Worm (Caenorhabditis elegans) whole organism, L1 larva: ENCODE data around the gene rnh-1.1.

Experiments used
- C04F5.9 ChIP-seq: sonication (generic microtip); optimal IDR thresholded peaks from 2 replicates; lab custom pipeline; 2016; ENCODE audit warnings: missing genetic modification characterization, missing compliant biosample characterization
- C16A3.4 ChIP-seq: fragments of 150-350 bp; optimal IDR thresholded peaks from 2 replicates; lab custom pipeline; 2014; ENCODE audit warnings: missing biosample characterization, missing genetic modification characterization
- Y116A8C.19 ChIP-seq: sonication (generic microtip); optimal IDR thresholded peaks from 2 replicates; lab custom pipeline; 2016; ENCODE audit warnings: missing compliant biosample characterization, missing genetic modification characterization, borderline replicate concordance
- alr-1 ChIP-seq: fragments of 200-800 bp; sonication (Bioruptor generic); optimal IDR thresholded peaks from 2 replicates; lab custom pipeline; 2018; ENCODE audit warnings: borderline replicate concordance, mild to moderate bottlenecking, missing genetic modification characterization, missing compliant biosample characterization
- aly-2 ChIP-seq: fragments of 150-350 bp; optimal IDR thresholded peaks from 2 replicates; lab custom pipeline; 2014; ENCODE audit warnings: missing biosample characterization, missing genetic modification characterization
- ama-1 ChIP-seq: fragments of 150-350 bp; optimal IDR thresholded peaks from 2 replicates; lab custom pipeline; 2014
- blmp-1 ChIP-seq: fragments of 150-350 bp; optimal IDR thresholded peaks from 2 replicates; lab custom pipeline; 2014; ENCODE audit warnings: missing biosample characterization, missing genetic modification characterization
- ceh-88 ChIP-seq: fragments of 200-800 bp; sonication (Bioruptor generic); IDR thresholded peaks from 2 replicates; pipeline ENCODE4 v1.3.6; 2022; ENCODE audit warnings: missing genetic modification characterization, missing compliant biosample characterization
- efl-1 ChIP-seq, 4 experiments: fragments of 150-350 bp; optimal IDR thresholded peaks in 3 of 4; peaks in 1 of 4; 1 replicate in 1 of 4; 2 replicates in 3 of 4; lab custom pipeline; 2014; ENCODE audit warnings: missing biosample characterization in 2 of 4, missing genetic modification characterization in 2 of 4, missing genetic modification reagents in 2 of 4
- efl-3 ChIP-seq: fragments of 200-800 bp; sonication (Bioruptor generic); optimal IDR thresholded peaks from 2 replicates; lab custom pipeline; 2018; ENCODE audit warnings: mild to moderate bottlenecking, missing genetic modification characterization, missing compliant biosample characterization
- egl-13 ChIP-seq: sonication (generic microtip); optimal IDR thresholded peaks from 2 replicates; lab custom pipeline; 2016; ENCODE audit warnings: missing genotype, missing genetic modification reagents, missing genetic modification characterization, missing compliant biosample characterization
- egl-27 ChIP-seq, 2 experiments: fragments of 150-350 bp in 1 of 2; sonication (generic microtip); optimal IDR thresholded peaks; 3 replicates each; lab custom pipeline; 2017 to 2018; ENCODE audit warnings: missing biosample characterization in 2 of 2, missing genetic modification characterization in 2 of 2, missing genetic modification reagents in 2 of 2
- elt-3 ChIP-seq, 6 experiments: fragments of 150-350 bp in 1 of 6; sonication (generic microtip); optimal IDR thresholded peaks; 2 replicates each; lab custom pipeline; 2017 to 2018; ENCODE audit warnings: missing biosample characterization in 6 of 6, missing genetic modification characterization in 6 of 6, inconsistent platforms in 1 of 6
- ets-5 ChIP-seq: fragments of 200-800 bp; sonication (Bioruptor generic); IDR thresholded peaks from 2 replicates; pipeline ENCODE4 v1.3.6; 2022; ENCODE audit warnings: missing genetic modification characterization, missing compliant biosample characterization
- fkh-10 ChIP-seq: sonication (generic microtip); optimal IDR thresholded peaks from 2 replicates; lab custom pipeline; 2017; ENCODE audit warnings: missing biosample characterization, missing genetic modification reagents, missing genetic modification characterization
- grh-1 ChIP-seq: fragments of 200-800 bp; sonication (Bioruptor generic); IDR thresholded peaks from 2 replicates; pipeline ENCODE4 v1.3.6; 2022; ENCODE audit warnings: missing genetic modification reagents, missing genetic modification characterization, missing compliant biosample characterization
- hpl-2 ChIP-seq: fragments of 150-350 bp; optimal IDR thresholded peaks from 2 replicates; lab custom pipeline; 2014; ENCODE audit warnings: missing biosample characterization, missing genetic modification reagents, missing genetic modification characterization
- irx-1 ChIP-seq: sonication (generic microtip); optimal IDR thresholded peaks from 2 replicates; lab custom pipeline; 2016; ENCODE audit warnings: missing genetic modification characterization, missing compliant biosample characterization
- isw-1 ChIP-seq: fragments of 200-800 bp; sonication (Bioruptor generic); IDR thresholded peaks from 2 replicates; pipeline ENCODE4 v1.3.6; 2022; ENCODE audit warnings: missing genetic modification characterization, missing compliant biosample characterization
- jun-1 ChIP-seq: fragments of 150-350 bp; optimal IDR thresholded peaks from 2 replicates; lab custom pipeline; 2014; ENCODE audit warnings: missing biosample characterization, missing genetic modification reagents, missing genetic modification characterization
- lin-15B ChIP-seq: fragments of 150-350 bp; sonication (generic microtip); optimal IDR thresholded peaks from 3 replicates; lab custom pipeline; 2014; ENCODE audit warnings: missing biosample characterization, missing genetic modification characterization
- lin-35 ChIP-seq, 2 experiments: fragments of 150-350 bp; optimal IDR thresholded peaks; 2 replicates each; lab custom pipeline; 2014; ENCODE audit warnings: missing biosample characterization in 2 of 2, missing genetic modification characterization in 2 of 2, missing genetic modification reagents in 2 of 2
- lir-3 ChIP-seq: sonication (generic microtip); optimal IDR thresholded peaks from 2 replicates; lab custom pipeline; 2016; ENCODE audit warnings: mild to moderate bottlenecking, missing genetic modification characterization, moderate library complexity, missing compliant biosample characterization; ENCODE audit not compliant: poor library complexity
- lsy-2 ChIP-seq, 2 experiments: fragments of 150-350 bp; optimal IDR thresholded peaks; 2 replicates each; lab custom pipeline; 2014; ENCODE audit warnings: missing biosample characterization in 2 of 2, missing genetic modification characterization in 2 of 2
- mab-9 ChIP-seq: fragments of 200-800 bp; sonication (Bioruptor generic); IDR thresholded peaks from 2 replicates; pipeline ENCODE4 v1.3.6; 2022; ENCODE audit warnings: missing genetic modification reagents, missing genetic modification characterization, missing compliant biosample characterization
- mdl-1 ChIP-seq, 2 experiments: fragments of 150-350 bp; optimal IDR thresholded peaks; 2 replicates each; lab custom pipeline; 2014 to 2017; ENCODE audit warnings: missing biosample characterization in 2 of 2, missing genetic modification characterization in 2 of 2, inconsistent platforms in 1 of 2
- mef-2 ChIP-seq: fragments of 150-350 bp; optimal IDR thresholded peaks from 2 replicates; lab custom pipeline; 2014; ENCODE audit warnings: missing biosample characterization, missing genetic modification characterization
- mep-1 ChIP-seq: fragments of 150-350 bp; optimal IDR thresholded peaks from 2 replicates; lab custom pipeline; 2014; ENCODE audit warnings: missing biosample characterization, missing genetic modification characterization
- nhr-19 ChIP-seq: fragments of 200-800 bp; sonication (Bioruptor generic); conservative IDR thresholded peaks from 2 replicates; pipeline ENCODE4 v1.3.6; 2022; ENCODE audit warnings: missing genetic modification characterization, missing compliant biosample characterization
- nhr-20 ChIP-seq: sonication (generic microtip); optimal IDR thresholded peaks from 2 replicates; lab custom pipeline; 2016; ENCODE audit warnings: mild to moderate bottlenecking, missing genetic modification characterization, missing compliant biosample characterization
- nhr-71 ChIP-seq: sonication (generic microtip); optimal IDR thresholded peaks from 2 replicates; lab custom pipeline; 2016; ENCODE audit warnings: mild to moderate bottlenecking, missing genetic modification characterization, moderate library complexity, missing compliant biosample characterization
- nhr-76 ChIP-seq: sonication (generic microtip); optimal IDR thresholded peaks from 2 replicates; lab custom pipeline; 2017; ENCODE audit warnings: missing biosample characterization, missing genetic modification characterization
- nhr-85 ChIP-seq: sonication (generic microtip); peaks from one replicate; lab custom pipeline; 2016; ENCODE audit warnings: missing genetic modification characterization, inconsistent platforms, missing compliant biosample characterization
- pax-3 ChIP-seq: fragments of 200-800 bp; sonication (Bioruptor generic); optimal IDR thresholded peaks from 2 replicates; lab custom pipeline; 2018; ENCODE audit warnings: mild to moderate bottlenecking, missing genetic modification characterization, moderate library complexity, missing compliant biosample characterization
- rnt-1 ChIP-seq: sonication (generic microtip); optimal IDR thresholded peaks from 2 replicates; lab custom pipeline; 2016; ENCODE audit warnings: mild to moderate bottlenecking, missing genetic modification characterization, moderate library complexity, missing compliant biosample characterization
- skn-1 ChIP-seq: fragments of 150-350 bp; optimal IDR thresholded peaks from 2 replicates; lab custom pipeline; 2014; ENCODE audit warnings: missing biosample characterization, missing genetic modification characterization
- swsn-7 ChIP-seq: sonication (generic microtip); optimal IDR thresholded peaks from 2 replicates; lab custom pipeline; 2016; ENCODE audit warnings: missing genetic modification characterization, missing compliant biosample characterization
- unc-130 ChIP-seq: fragments of 150-350 bp; optimal IDR thresholded peaks from 2 replicates; lab custom pipeline; 2017; ENCODE audit warnings: missing biosample characterization, missing genetic modification characterization, inconsistent platforms
- unc-86 ChIP-seq: sonication (generic microtip); optimal IDR thresholded peaks from 2 replicates; lab custom pipeline; 2016; ENCODE audit warnings: missing genetic modification characterization, missing compliant biosample characterization
- xbp-1 ChIP-seq: sonication (generic microtip); optimal IDR thresholded peaks from 2 replicates; lab custom pipeline; 2016; ENCODE audit warnings: missing genetic modification characterization, missing compliant biosample characterization
- ztf-11 ChIP-seq, 2 experiments: sonication (generic microtip); optimal IDR thresholded peaks; 2 replicates each; lab custom pipeline; 2016 to 2017; ENCODE audit warnings: missing genetic modification characterization in 2 of 2, missing biosample characterization in 1 of 2, missing compliant biosample characterization in 1 of 2

The rnh-1.1 gene

ce11 chrII:7530944-7531343, 5.4 kb downstream of the rnh-1.1 start, which contains the start of gene wrt-1:
Gene wrt-1, plus strand, starts transcription at chrII:7530996.
- TF ChIP-seq swsn-7 (tag; lab: Kevin White, UChicago) (no peak), alr-1 (tag; lab: Kevin White, UChicago) (no peak), blmp-1 (tag; lab: Kevin White, UChicago) (peak; percentile 94), efl-1 (optimal IDR thresholded peaks at IDR 0.05; lab: Kevin White, UChicago) (no peak), efl-1 (GFP tag; optimal IDR thresholded peaks at IDR 0.05 in 1 of 2; lab: Kevin White, UChicago) (peak in 1 of 2 experiments; percentile 10)

- TF ChIP-seq efl-1 (optimal IDR thresholded peaks at IDR 0.05; lab: Kevin White, UChicago) (no peak), efl-1 (GFP tag; optimal IDR thresholded peaks at IDR 0.05 in 1 of 2; lab: Kevin White, UChicago) (peak in 1 of 2 experiments; percentile 72), elt-3 (tag; optimal IDR thresholded peaks at IDR 0.05; lab: Kevin White, UChicago) (peak in 3 of 6 experiments; percentile 3 to 26 (median 9)), aly-2 (no peak), grh-1 (GFP tag; lab: Robert Waterston, UW) (peak; percentile 62; the same call in 1 of the 2 replicates), nhr-85 (peak; percentile 69), jun-1 (tag; lab: Kevin White, UChicago) (no peak), blmp-1 (tag; lab: Kevin White, UChicago) (peak; percentile 64)
These were observed 5.9 kb downstream of the rnh-1.1 start for ce11 chrII:7531478-7531877.

- peak; percentile 91 for TF ChIP-seq blmp-1 (tag; lab: Kevin White, UChicago)
- peak; percentile 57 for TF ChIP-seq nhr-85
- no peak for TF ChIP-seq egl-27 (tag; optimal IDR thresholded peaks at IDR 0.05; lab: Kevin White, UChicago)
These were observed 8.8 kb downstream of the rnh-1.1 start, which contains the start of gene wrt-10 for ce11 chrII:7534369-7534768. Gene wrt-10, minus strand, starts transcription at chrII:7534563.

ce11 chrII:7534934-7535333, 9.4 kb downstream of the rnh-1.1 start, which contains the start of gene ZK1290.13:
Gene ZK1290.13, plus strand, starts transcription at chrII:7535006.
- no peak for TF ChIP-seq egl-27 (tag; optimal IDR thresholded peaks at IDR 0.05; lab: Kevin White, UChicago)
- TF ChIP-seq efl-1 (optimal IDR thresholded peaks at IDR 0.05; lab: Kevin White, UChicago) = no peak
- TF ChIP-seq efl-1 (GFP tag; optimal IDR thresholded peaks at IDR 0.05 in 1 of 2; lab: Kevin White, UChicago) = no peak
- no peak for TF ChIP-seq aly-2
- no peak for TF ChIP-seq unc-86
- no peak for TF ChIP-seq ztf-11 (tag; optimal IDR thresholded peaks at IDR 0.05; lab: Kevin White, UChicago)
- no peak for TF ChIP-seq rnt-1 (tag; lab: Kevin White, UChicago)
- no peak for TF ChIP-seq mef-2 (tag; lab: Kevin White, UChicago)
- TF ChIP-seq mdl-1 (tag; optimal IDR thresholded peaks at IDR 0.05; lab: Kevin White, UChicago) = no peak
- no peak for TF ChIP-seq irx-1 (tag; lab: Kevin White, UChicago)
- TF ChIP-seq lin-15B (tag; lab: Kevin White, UChicago) = no peak
- TF ChIP-seq nhr-76 (tag; lab: Kevin White, UChicago) = no peak
- no peak for TF ChIP-seq nhr-19 (GFP tag; lab: Robert Waterston, UW)
- no peak for TF ChIP-seq nhr-20 (tag; lab: Kevin White, UChicago)
- TF ChIP-seq Y116A8C.19 (tag; lab: Kevin White, UChicago) = no peak

ce11 chrII:7537603-7538230, 12.2 kb downstream of the rnh-1.1 start, which contains the start of gene nfi-1:
Gene nfi-1, plus strand, starts transcription at chrII:7538180.
- TF ChIP-seq xbp-1 (tag; lab: Kevin White, UChicago) = peak; percentile 53
- no peak for TF ChIP-seq ceh-88 (GFP tag; lab: Robert Waterston, UW)
- peak; percentile 72 for TF ChIP-seq C16A3.4 (tag; lab: Kevin White, UChicago)
- peak; percentile 58 for TF ChIP-seq nhr-20 (tag; lab: Kevin White, UChicago)
- no peak for TF ChIP-seq irx-1 (tag; lab: Kevin White, UChicago)
- TF ChIP-seq ets-5 (GFP tag; lab: Robert Waterston, UW) = no peak
- TF ChIP-seq mdl-1 (tag; optimal IDR thresholded peaks at IDR 0.05; lab: Kevin White, UChicago) = no peak
- peak; percentile 37 for TF ChIP-seq skn-1 (tag; lab: Kevin White, UChicago)
- TF ChIP-seq isw-1 (GFP tag; lab: Robert Waterston, UW) = no peak
- no peak for TF ChIP-seq ama-1
- TF ChIP-seq grh-1 (GFP tag; lab: Robert Waterston, UW) = no peak
- peak; percentile 55 for TF ChIP-seq unc-130 (tag; lab: Kevin White, UChicago)
- TF ChIP-seq hpl-2 (GFP tag; lab: Kevin White, UChicago) = no peak
- TF ChIP-seq mab-9 (GFP tag; lab: Robert Waterston, UW) = no peak
- peak; percentile 56 for TF ChIP-seq mep-1
- no peak for TF ChIP-seq pax-3 (tag; lab: Kevin White, UChicago)
- no peak for TF ChIP-seq egl-13 (tag; lab: Kevin White, UChicago)
- TF ChIP-seq lsy-2 (tag; optimal IDR thresholded peaks at IDR 0.05; lab: Kevin White, UChicago) = peak; percentile 75 to 97
- no peak for TF ChIP-seq fkh-10 (GFP tag; lab: Kevin White, UChicago)
- TF ChIP-seq lin-35 (GFP tag; optimal IDR thresholded peaks at IDR 0.05; lab: Kevin White, UChicago) = peak; percentile 74 to 88
- TF ChIP-seq aly-2 = no peak
- no peak for TF ChIP-seq C04F5.9
- peak; percentile 67 for TF ChIP-seq lir-3 (tag; lab: Kevin White, UChicago)
- TF ChIP-seq swsn-7 (tag; lab: Kevin White, UChicago) = peak; percentile 17
- no peak for TF ChIP-seq efl-3 (GFP tag; lab: Kevin White, UChicago)
- peak; percentile 62 for TF ChIP-seq nhr-71
